Fruit fly (Drosophila melanogaster): ENCODE measurements around the gene CG42816.

dm6 chr3L:17791067-17791466 is 6.3 kb downstream of the CG42816 start:
- TF ChIP-seq toy (GFP tag; IDR thresholded peaks at IDR 0.05) (no peak), jing (GFP tag; optimal IDR thresholded peaks at IDR 0.05) (no peak), Elba2 (GFP tag; optimal IDR thresholded peaks at IDR 0.05) (no peak), CG10654 (GFP tag; optimal IDR thresholded peaks at IDR 0.05) (no peak), bigmax (GFP tag; optimal IDR thresholded peaks at IDR 0.05) (no peak)

Data from whole organism, embryonic.